Worm (Caenorhabditis elegans): ENCODE measurements around the gene npr-7.

DNA sequence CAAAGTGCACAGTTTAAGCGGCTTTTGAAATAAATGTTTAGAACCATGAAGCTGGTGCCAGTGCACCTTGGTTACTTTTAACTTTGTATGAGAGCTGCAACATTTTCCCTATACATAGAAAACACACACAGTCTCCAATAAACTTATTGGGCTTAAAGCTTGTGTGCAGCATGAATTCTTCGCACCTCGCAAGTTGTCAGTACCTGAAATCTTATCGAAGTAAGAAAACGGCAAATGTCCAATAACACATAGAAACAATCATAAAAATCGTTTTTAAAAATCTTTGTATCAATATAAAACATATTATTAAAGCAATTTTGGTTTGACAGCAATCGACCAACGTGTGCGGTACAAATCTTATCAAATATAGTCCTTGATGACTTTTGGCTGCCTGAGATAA lies 50.6 kb downstream of the npr-7 start:
- TF ChIP-seq elt-1 (tag; optimal IDR thresholded peaks at IDR 0.05; ENCODE audit: borderline replicate concordance, insufficient read depth) (no peak), ztf-11 (tag; optimal IDR thresholded peaks at IDR 0.05) (no peak), unc-62 (GFP tag; optimal IDR thresholded peaks at IDR 0.05) (no peak), nhr-12 (tag; optimal IDR thresholded peaks at IDR 0.05) (no peak), nhr-237 (tag; optimal IDR thresholded peaks at IDR 0.05) (no peak), mls-2 (tag; optimal IDR thresholded peaks at IDR 0.05) (no peak), snpc-4 (tag; optimal IDR thresholded peaks at IDR 0.05) (no peak), nhr-76 (tag; optimal IDR thresholded peaks at IDR 0.05) (no peak), bed-3 (GFP tag; optimal IDR thresholded peaks at IDR 0.05) (no peak)

All from whole organism, mixed stage, embryonic.